Worm (Caenorhabditis elegans): ENCODE results near the gene dod-3.

The dod-3 gene

DNA sequence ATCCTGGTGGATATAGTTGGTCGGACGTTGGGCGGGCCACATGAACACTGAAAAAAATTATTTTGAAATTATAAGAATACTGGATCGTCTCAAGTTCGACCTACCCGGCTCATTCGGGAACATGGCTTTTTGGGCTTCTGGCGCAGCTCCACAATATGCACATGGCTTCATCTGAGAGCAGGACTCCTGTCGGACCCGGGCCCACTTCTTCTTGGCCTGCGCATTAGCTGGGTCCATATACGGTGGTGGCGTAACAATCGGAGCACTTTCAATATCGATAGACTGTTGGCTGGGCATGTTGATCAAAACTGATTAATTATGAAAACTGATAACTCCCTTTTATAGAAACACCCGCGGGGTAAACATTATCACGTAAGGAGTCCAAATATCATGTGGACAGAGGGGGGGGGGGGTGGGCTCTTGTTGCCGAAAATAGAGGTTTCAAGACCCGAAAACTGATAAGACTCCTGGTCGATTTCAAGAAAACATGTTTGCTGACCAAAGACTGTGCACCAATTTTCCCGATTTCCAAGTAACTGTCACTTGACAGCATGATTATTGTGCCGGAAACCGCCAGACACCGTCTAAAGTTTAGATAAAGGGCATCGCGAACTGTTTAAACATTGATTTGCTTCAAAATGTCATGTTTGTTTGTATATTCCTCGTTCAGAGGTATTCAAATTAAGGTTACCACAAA lies at the start of gene dod-3:
TSS of gene dod-3 (minus strand) at position 315 of the 697 bp plus-strand sequence.
- peak; percentile 50; the same call in 1 of the 2 replicates for TF ChIP-seq nfyb-1 (GFP tag; IDR thresholded peaks at IDR 0.05)
- TF ChIP-seq lsl-1 (GFP tag; optimal IDR thresholded peaks at IDR 0.05), result no peak
- no peak for TF ChIP-seq rpc-1 (optimal IDR thresholded peaks at IDR 0.05)
- no peak for TF ChIP-seq rpc-1 (tag; optimal IDR thresholded peaks at IDR 0.05)
- no peak for TF ChIP-seq F10E7.11 (tag; optimal IDR thresholded peaks at IDR 0.05)
- TF ChIP-seq dox-1 (GFP tag; IDR thresholded peaks at IDR 0.05), result peak; percentile 71
- peak; percentile 8; the same call in 1 of the 2 replicates for TF ChIP-seq egrh-3 (GFP tag; IDR thresholded peaks at IDR 0.05)
- TF ChIP-seq ztf-22 (GFP tag; optimal IDR thresholded peaks at IDR 0.05), result peak; percentile 70
- peak; percentile 63 for TF ChIP-seq tlf-1 (GFP tag; optimal IDR thresholded peaks at IDR 0.05)
- TF ChIP-seq egl-44 (GFP tag; IDR thresholded peaks at IDR 0.05), result 0 out of 2 replicates have a peak, but pooled peaks have one; percentile 65
- TF ChIP-seq atf-7 (tag; optimal IDR thresholded peaks at IDR 0.05), result peak; percentile 90
- TF ChIP-seq rcor-1 (GFP tag; IDR thresholded peaks at IDR 0.05), result no peak
- TF ChIP-seq ets-4 (GFP tag; optimal IDR thresholded peaks at IDR 0.05), result peak; percentile 65
- TF ChIP-seq chd-7 (tag; optimal IDR thresholded peaks at IDR 0.05), result peak; percentile 4
- peak; percentile 27 for TF ChIP-seq tbp1 (GFP tag; optimal IDR thresholded peaks at IDR 0.05)
- TF ChIP-seq attf-5 (GFP tag; optimal IDR thresholded peaks at IDR 0.05), result peak; percentile 19
- TF ChIP-seq ama-1 (optimal IDR thresholded peaks at IDR 0.05), result peak; percentile 57
- TF ChIP-seq ama-1 (GFP tag; optimal IDR thresholded peaks at IDR 0.05), result no peak
- TF ChIP-seq nhr-80 (tag; optimal IDR thresholded peaks at IDR 0.05), result peak; percentile 94

DNA sequence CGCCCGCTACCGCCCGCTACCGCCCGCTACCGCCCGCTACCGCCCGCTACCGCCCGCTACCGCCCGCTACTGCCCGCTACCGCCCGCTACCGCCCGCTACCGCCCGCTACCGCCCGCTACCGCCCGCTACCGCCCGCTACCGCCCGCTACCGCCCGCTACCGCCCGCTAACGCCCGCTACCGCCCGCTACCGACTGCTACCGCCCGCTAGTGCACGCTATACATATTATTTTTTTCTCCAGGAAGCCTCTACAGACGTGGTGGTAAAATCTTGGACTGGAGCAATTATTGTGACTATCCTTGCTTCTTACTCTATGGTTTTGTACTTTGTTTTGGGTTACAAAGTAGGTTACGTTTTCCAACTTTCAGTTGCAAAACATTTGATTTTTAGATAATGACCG lies 47.6 kb upstream of the dod-3 start:
- peak; percentile 84 for TF ChIP-seq egrh-3 (GFP tag; IDR thresholded peaks at IDR 0.05)

- TF ChIP-seq egrh-3 (GFP tag; IDR thresholded peaks at IDR 0.05), result peak; percentile 91
Measured at ce11 chrV:2777395-2777794, 46.5 kb upstream of the dod-3 start.

DNA sequence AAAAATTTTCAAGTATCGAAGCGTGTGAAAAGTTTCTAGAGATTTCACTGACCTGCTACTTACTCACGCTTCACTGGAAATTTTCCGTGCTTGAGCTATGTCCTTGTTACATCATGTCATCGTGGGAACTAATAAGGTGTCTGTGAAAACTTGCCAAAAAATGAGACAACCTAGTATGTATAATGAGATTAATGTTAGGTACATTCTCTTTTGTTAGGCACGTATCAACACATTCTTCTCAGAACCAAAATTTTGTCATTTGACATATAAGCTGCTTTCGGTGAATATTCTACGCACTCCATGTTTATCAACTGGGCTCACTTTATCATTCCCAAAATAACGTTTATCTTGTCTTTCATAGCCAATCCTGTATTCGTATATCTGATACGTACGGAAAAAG lies 43.1 kb upstream of the dod-3 start, which contains the start of gene srj-18:
TSS of gene srj-18 (plus strand) at position 301 of the 400 bp plus-strand sequence.
- TF ChIP-seq tbx-9 (tag; optimal IDR thresholded peaks at IDR 0.05; ENCODE audit: borderline replicate concordance) (no peak), atf-7 (tag; optimal IDR thresholded peaks at IDR 0.05) (no peak), lsy-27 (tag; optimal IDR thresholded peaks at IDR 0.05; ENCODE audit: borderline replicate concordance, insufficient read depth) (no peak), F55B11.4 (tag; optimal IDR thresholded peaks at IDR 0.05; ENCODE audit: borderline replicate concordance, insufficient read depth) (no peak), ztf-25 (GFP tag; IDR thresholded peaks at IDR 0.05) (no peak), Y53G8AR.9 (GFP tag; conservative IDR thresholded peaks at IDR 0.05) (no peak), F22D6.2 (tag; optimal IDR thresholded peaks at IDR 0.05) (no peak), pbrm-1 (GFP tag; IDR thresholded peaks at IDR 0.05) (no peak), F10E7.11 (tag; optimal IDR thresholded peaks at IDR 0.05) (no peak), nfyb-1 (GFP tag; IDR thresholded peaks at IDR 0.05) (no peak), madf-8 (GFP tag; conservative IDR thresholded peaks at IDR 0.05) (no peak), nhr-27 (tag; optimal IDR thresholded peaks at IDR 0.05) (no peak), hlh-12 (tag; optimal IDR thresholded peaks at IDR 0.05) (no peak), B0261.1 (tag; optimal IDR thresholded peaks at IDR 0.05) (no peak)

ce11 chrV:2771560-2771959 lies 40.7 kb upstream of the dod-3 start, which contains the start of gene srh-56:
Gene srh-56, plus strand, starts transcription at chrV:2771860.
- no peak for TF ChIP-seq hrde-1 (tag; optimal IDR thresholded peaks at IDR 0.05; ENCODE audit: borderline replicate concordance)
